Worm (Caenorhabditis elegans): ENCODE data around the gene nep-4.

nep-4 gene

DNA sequence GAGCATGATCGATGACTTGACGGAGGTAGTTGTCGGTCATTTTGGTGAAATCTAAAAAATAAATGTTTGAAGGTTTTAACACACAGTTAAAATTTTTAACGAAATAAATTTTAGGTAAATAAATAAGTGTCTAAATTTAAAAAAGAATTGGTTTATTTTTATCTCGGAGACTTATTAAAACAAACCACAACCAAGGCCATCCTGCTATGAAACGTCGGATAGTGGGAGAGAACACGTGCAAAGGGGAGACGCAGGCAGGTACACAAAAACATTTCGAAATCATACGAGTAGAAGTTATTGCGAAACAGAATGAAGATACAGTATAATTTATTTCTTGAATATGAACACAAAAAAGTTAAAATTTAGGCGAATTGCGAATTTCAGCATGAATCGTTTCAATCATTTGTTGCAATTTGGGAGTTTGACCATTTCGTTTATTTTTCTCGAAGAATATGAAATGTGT, 27.1 kb downstream of the nep-4 start, which contains the start of gene F41B4.3:
Gene F41B4.3 (minus strand): TSS at position 51 of the 463 bp plus-strand sequence.
- TF ChIP-seq dao-5 (tag; optimal IDR thresholded peaks at IDR 0.05) (no peak), W03F9.2 (tag; optimal IDR thresholded peaks at IDR 0.05) (no peak), him-1 (tag; optimal IDR thresholded peaks at IDR 0.05) (no peak)

DNA sequence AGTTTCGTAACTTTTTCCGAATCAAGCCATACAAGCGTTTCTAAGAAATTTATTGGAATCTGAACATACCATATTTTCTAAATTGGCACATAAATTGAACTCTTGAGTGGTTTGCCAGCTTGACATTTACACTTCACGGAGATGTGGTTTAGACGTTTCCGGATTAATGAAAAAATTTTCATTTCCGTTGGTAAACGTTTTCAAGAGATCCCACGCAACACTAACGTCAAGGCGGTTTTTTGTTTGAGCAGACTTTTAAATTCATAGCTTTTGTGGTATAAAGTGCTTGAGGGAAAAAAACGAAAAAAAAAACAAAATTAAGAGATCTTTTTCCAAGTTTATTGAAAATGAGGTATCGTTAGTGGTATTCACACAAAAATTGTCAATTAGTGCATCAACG, 28.1 kb downstream of the nep-4 start, which contains the start of gene F41B4.2:
Gene F41B4.2 (minus strand): TSS at position 101 of the 400 bp plus-strand sequence.
- no peak for TF ChIP-seq him-1 (tag; optimal IDR thresholded peaks at IDR 0.05)
- TF ChIP-seq dao-5 (tag; optimal IDR thresholded peaks at IDR 0.05), result no peak
- TF ChIP-seq W03F9.2 (tag; optimal IDR thresholded peaks at IDR 0.05), result no peak

DNA sequence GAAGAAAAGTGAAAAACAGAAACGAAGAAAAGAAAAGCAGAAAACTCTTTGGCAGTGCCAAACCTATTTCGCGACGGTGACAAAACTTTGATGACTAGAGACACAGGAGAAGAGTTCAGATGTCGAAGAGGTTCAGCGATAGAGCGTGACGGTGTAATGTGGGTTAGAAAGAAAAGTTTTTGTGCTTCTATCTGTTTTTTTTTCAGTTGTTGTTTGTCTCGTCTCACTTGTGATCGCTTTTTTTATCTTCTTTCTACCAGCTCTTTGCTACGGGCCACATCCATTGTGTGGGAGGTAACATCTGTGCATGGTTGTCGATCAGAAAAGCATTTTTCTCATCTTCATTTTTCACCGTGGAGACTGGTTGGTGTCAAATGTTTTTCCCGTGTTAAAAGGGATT, 37.4 kb downstream of the nep-4 start, which contains the start of gene F41B4.1:
Gene F41B4.1 (minus strand): TSS at position 23 of the 400 bp plus-strand sequence.
- TF ChIP-seq W03F9.2 (tag; optimal IDR thresholded peaks at IDR 0.05), result no peak
- TF ChIP-seq dao-5 (tag; optimal IDR thresholded peaks at IDR 0.05), result no peak
- TF ChIP-seq him-1 (tag; optimal IDR thresholded peaks at IDR 0.05), result no peak

DNA sequence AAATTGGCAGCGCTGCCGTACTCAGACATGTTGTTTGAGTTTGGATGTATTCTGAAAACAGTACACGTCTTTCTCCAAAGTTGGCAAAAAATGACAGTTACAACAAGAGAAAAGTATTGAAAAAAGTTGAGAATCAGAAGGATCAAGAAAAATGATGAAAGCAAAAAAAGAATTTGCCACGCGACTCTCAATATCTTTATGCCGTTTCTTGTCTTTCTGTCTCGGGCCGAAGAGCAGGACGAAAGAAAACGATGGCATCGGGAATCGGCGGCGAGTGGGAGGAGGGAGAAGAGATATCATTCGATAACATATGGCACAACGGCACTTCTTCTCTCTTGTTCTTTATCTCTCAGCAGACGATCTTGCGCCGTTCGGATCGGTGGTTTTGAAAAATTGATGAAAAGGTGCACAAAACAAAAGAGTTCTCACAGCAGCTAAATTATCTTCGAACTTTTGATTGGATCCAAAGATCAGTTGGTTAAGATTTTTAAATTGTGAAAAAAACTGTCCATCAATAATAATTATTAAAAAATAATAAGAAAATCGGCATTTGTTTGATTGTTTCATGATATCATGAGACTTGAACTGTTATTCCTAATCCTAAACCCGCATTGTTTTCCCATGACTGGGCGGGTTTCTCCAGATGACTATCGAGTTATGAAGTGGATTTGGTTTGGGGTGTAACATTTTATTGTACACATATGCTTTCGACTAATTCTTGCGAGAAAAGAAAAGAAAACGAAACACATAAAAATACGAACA, 39.8 kb downstream of the nep-4 start, which contains the start of gene gei-15:
Gene gei-15 (minus strand): TSS at position 51 of the 762 bp plus-strand sequence.
- TF ChIP-seq W03F9.2 (tag; optimal IDR thresholded peaks at IDR 0.05), result no peak

DNA sequence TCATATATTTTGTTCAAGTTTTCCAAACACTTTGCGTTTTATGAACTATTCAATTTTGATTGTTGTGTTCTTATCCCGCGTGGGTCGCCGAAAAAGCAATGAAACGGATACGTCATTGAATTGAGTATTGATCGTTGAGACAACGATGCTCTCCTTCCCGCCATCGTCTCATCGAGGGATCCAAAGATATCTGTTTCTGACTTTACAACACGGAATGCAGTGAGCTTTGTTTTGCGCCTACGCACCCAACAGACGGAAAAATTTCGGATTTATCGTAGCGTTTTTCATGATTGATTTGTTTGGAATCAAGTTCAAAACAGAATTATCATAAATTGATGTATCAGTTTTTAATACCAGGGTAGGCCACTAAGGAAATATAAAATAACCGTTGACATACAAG, 40.7 kb downstream of the nep-4 start:
- TF ChIP-seq W03F9.2 (tag; optimal IDR thresholded peaks at IDR 0.05) (no peak), dao-5 (tag; optimal IDR thresholded peaks at IDR 0.05) (no peak), him-1 (tag; optimal IDR thresholded peaks at IDR 0.05) (no peak)

DNA sequence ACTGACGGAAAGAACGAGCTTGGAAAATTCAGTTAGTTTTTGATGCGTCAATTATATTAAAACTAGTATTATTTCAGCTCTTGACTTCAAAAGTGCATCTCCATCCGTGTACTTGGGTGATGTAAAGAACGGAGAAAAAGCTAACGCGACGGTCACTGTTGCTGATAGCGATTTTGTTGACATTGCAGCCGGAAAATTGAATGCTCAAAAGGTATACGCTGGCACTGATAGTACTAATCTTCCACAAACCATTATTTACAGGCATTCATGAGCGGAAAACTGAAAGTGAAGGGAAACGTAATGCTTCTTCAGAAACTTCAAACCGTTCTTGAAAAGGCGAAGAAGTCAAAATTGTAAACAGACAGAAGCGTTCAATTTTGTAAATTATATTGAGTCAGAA, 43.6 kb downstream of the nep-4 start:
- no peak for TF ChIP-seq him-1 (tag; optimal IDR thresholded peaks at IDR 0.05)

DNA sequence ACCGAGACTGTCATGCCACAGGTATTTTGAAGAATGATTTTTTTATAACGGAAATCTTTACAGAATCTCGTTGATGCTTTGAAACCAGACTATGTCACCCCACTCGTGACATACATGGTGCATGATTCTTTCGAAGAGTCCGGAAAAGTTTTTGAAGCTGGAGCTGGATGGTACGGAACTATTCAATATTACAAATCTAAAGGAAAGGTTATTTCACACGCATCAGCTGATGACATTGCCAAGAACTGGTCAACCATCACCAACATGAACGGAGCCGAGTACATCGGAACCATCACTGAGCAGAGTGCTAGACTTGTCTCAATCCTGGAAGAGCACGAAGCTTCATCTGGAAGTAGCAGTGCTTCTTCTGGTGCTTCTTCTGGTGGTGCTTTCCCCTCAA, 44.1 kb downstream of the nep-4 start:
- TF ChIP-seq W03F9.2 (tag; optimal IDR thresholded peaks at IDR 0.05) (no peak), dao-5 (tag; optimal IDR thresholded peaks at IDR 0.05) (no peak), him-1 (tag; optimal IDR thresholded peaks at IDR 0.05) (no peak)

DNA sequence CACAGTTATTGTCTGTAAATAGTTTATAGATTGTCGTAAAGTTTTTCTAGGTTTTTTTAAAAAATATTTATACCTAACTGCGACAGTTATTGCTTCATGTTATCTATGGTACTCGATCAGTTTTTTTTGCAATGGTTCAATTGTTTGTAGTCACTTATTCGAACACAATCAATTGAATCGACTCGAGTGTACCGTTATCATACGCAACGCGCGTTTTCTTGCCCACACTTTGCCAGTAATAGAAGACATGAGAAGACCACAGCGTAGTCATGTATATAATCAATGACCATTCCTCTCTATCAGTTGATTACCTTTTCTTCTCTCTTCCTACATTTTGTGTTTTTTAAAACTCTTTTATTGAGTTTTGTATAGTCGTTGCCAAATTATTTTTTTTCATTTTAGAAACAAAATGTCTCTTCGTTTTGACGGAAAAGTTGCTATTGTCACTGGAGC, 45.2 kb downstream of the nep-4 start, which contains the start of gene dhs-28:
Gene dhs-28 (plus strand): TSS at position 403 of the 453 bp plus-strand sequence.
- TF ChIP-seq him-1 (tag; optimal IDR thresholded peaks at IDR 0.05) (no peak), W03F9.2 (tag; optimal IDR thresholded peaks at IDR 0.05) (no peak), dao-5 (tag; optimal IDR thresholded peaks at IDR 0.05) (no peak)

DNA sequence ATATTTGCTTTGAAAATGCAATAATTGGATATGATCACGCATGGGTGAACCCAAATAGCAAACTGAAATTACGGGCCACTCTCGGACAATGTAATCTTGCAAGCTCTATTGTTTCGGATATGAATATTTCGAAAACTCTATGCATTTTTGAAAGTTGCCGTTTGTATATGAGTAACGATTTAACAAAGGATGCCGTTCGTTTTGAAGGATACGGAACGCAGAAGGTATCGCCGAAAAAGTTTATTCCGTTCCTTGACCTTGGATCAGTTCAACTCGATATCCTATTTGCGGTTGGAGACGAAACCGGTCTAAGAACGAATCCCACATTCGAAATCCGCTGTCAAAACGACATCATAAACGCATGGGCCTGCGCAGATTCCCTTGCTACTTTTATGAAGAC, 50.2 kb downstream of the nep-4 start:
- TF ChIP-seq him-1 (tag; optimal IDR thresholded peaks at IDR 0.05), result no peak
- no peak for TF ChIP-seq W03F9.2 (tag; optimal IDR thresholded peaks at IDR 0.05)
- no peak for TF ChIP-seq dao-5 (tag; optimal IDR thresholded peaks at IDR 0.05)
